Worm (Caenorhabditis elegans) whole organism, L1 larva: ENCODE data around the gene srr-4.

Experiments used
- C16A3.4 ChIP-seq: fragments of 150-350 bp; optimal IDR thresholded peaks from 2 replicates; lab custom pipeline; 2014; ENCODE audit warnings: missing biosample characterization, missing genetic modification characterization
- C34B4.2 ChIP-seq: sonication (generic microtip); optimal IDR thresholded peaks from 2 replicates; lab custom pipeline; 2017; ENCODE audit warnings: mild to moderate bottlenecking, missing genetic modification characterization, missing compliant biosample characterization
- F16B12.6 ChIP-seq: fragments of 150-350 bp; optimal IDR thresholded peaks from 2 replicates; lab custom pipeline; 2014; ENCODE audit warnings: missing biosample characterization, missing genetic modification characterization
- Y116A8C.19 ChIP-seq: sonication (generic microtip); optimal IDR thresholded peaks from 2 replicates; lab custom pipeline; 2016; ENCODE audit warnings: missing compliant biosample characterization, missing genetic modification characterization, borderline replicate concordance
- aha-1 ChIP-seq: fragments of 150-350 bp; optimal IDR thresholded peaks from 2 replicates; lab custom pipeline; 2014; ENCODE audit warnings: missing biosample characterization, missing genetic modification characterization
- alr-1 ChIP-seq: fragments of 200-800 bp; sonication (Bioruptor generic); optimal IDR thresholded peaks from 2 replicates; lab custom pipeline; 2018; ENCODE audit warnings: borderline replicate concordance, mild to moderate bottlenecking, missing genetic modification characterization, missing compliant biosample characterization
- aly-2 ChIP-seq: fragments of 150-350 bp; optimal IDR thresholded peaks from 2 replicates; lab custom pipeline; 2014; ENCODE audit warnings: missing biosample characterization, missing genetic modification characterization
- ceh-82 ChIP-seq, 3 experiments: fragments of 150-350 bp in 1 of 3; sonication (generic microtip) in 2 of 3; optimal IDR thresholded peaks; 2 replicates each; lab custom pipeline; 2014 to 2017; ENCODE audit warnings: missing biosample characterization in 3 of 3, missing genetic modification characterization in 3 of 3
- ceh-90 ChIP-seq: sonication (generic microtip); optimal IDR thresholded peaks from 2 replicates; lab custom pipeline; 2016; ENCODE audit warnings: missing genetic modification characterization, missing compliant biosample characterization
- ces-1 ChIP-seq: fragments of 150-350 bp; optimal IDR thresholded peaks from 2 replicates; lab custom pipeline; 2014; ENCODE audit warnings: missing biosample characterization, missing genetic modification reagents, missing genetic modification characterization
- dpl-1 ChIP-seq, 3 experiments: fragments of 150-350 bp in 2 of 3; sonication (generic microtip) in 1 of 3; optimal IDR thresholded peaks; 2 replicates each; lab custom pipeline; 2014 to 2017; ENCODE audit warnings: missing biosample characterization in 3 of 3, missing genetic modification characterization in 3 of 3, missing genetic modification reagents in 3 of 3
- dsc-1 ChIP-seq: sonication (generic microtip); optimal IDR thresholded peaks from 2 replicates; lab custom pipeline; 2016; ENCODE audit warnings: mild to moderate bottlenecking, missing genetic modification characterization, missing compliant biosample characterization
- efl-1 ChIP-seq, 4 experiments: fragments of 150-350 bp; optimal IDR thresholded peaks in 3 of 4; peaks in 1 of 4; 1 replicate in 1 of 4; 2 replicates in 3 of 4; lab custom pipeline; 2014; ENCODE audit warnings: missing biosample characterization in 2 of 4, missing genetic modification characterization in 2 of 4, missing genetic modification reagents in 2 of 4
- efl-3 ChIP-seq: fragments of 200-800 bp; sonication (Bioruptor generic); optimal IDR thresholded peaks from 2 replicates; lab custom pipeline; 2018; ENCODE audit warnings: mild to moderate bottlenecking, missing genetic modification characterization, missing compliant biosample characterization
- egl-27 ChIP-seq, 2 experiments: fragments of 150-350 bp in 1 of 2; sonication (generic microtip); optimal IDR thresholded peaks; 3 replicates each; lab custom pipeline; 2017 to 2018; ENCODE audit warnings: missing biosample characterization in 2 of 2, missing genetic modification characterization in 2 of 2, missing genetic modification reagents in 2 of 2
- elt-2 ChIP-seq: sonication (generic microtip); optimal IDR thresholded peaks from 2 replicates; lab custom pipeline; 2016; ENCODE audit warnings: missing genetic modification characterization, mild to moderate bottlenecking, inconsistent platforms, missing compliant biosample characterization, missing genetic modification reagents
- ets-5 ChIP-seq: fragments of 200-800 bp; sonication (Bioruptor generic); IDR thresholded peaks from 2 replicates; pipeline ENCODE4 v1.3.6; 2022; ENCODE audit warnings: missing genetic modification characterization, missing compliant biosample characterization
- fkh-10 ChIP-seq: sonication (generic microtip); optimal IDR thresholded peaks from 2 replicates; lab custom pipeline; 2017; ENCODE audit warnings: missing biosample characterization, missing genetic modification reagents, missing genetic modification characterization
- fkh-4 ChIP-seq: sonication (generic microtip); optimal IDR thresholded peaks from 2 replicates; lab custom pipeline; 2016; ENCODE audit warnings: missing compliant biosample characterization, missing genetic modification characterization, borderline replicate concordance
- fos-1 ChIP-seq: fragments of 150-350 bp; optimal IDR thresholded peaks from 2 replicates; lab custom pipeline; 2014; ENCODE audit warnings: missing biosample characterization, missing genetic modification characterization
- hlh-17 ChIP-seq: fragments of 200-800 bp; sonication (Bioruptor generic); optimal IDR thresholded peaks from 2 replicates; lab custom pipeline; 2018; ENCODE audit warnings: missing genetic modification characterization, mild to moderate bottlenecking, missing compliant biosample characterization, moderate library complexity, borderline replicate concordance
- isw-1 ChIP-seq: fragments of 200-800 bp; sonication (Bioruptor generic); IDR thresholded peaks from 2 replicates; pipeline ENCODE4 v1.3.6; 2022; ENCODE audit warnings: missing genetic modification characterization, missing compliant biosample characterization
- lin-13 ChIP-seq: fragments of 150-350 bp; optimal IDR thresholded peaks from 2 replicates; lab custom pipeline; 2014; ENCODE audit warnings: missing biosample characterization, missing genetic modification reagents, missing genetic modification characterization
- lin-15B ChIP-seq: fragments of 150-350 bp; sonication (generic microtip); optimal IDR thresholded peaks from 3 replicates; lab custom pipeline; 2014; ENCODE audit warnings: missing biosample characterization, missing genetic modification characterization
- lin-35 ChIP-seq, 2 experiments: fragments of 150-350 bp; optimal IDR thresholded peaks; 2 replicates each; lab custom pipeline; 2014; ENCODE audit warnings: missing biosample characterization in 2 of 2, missing genetic modification characterization in 2 of 2, missing genetic modification reagents in 2 of 2
- lin-39 ChIP-seq: fragments of 150-350 bp; optimal IDR thresholded peaks from 2 replicates; lab custom pipeline; 2014; ENCODE audit warnings: missing biosample characterization, missing genetic modification reagents, missing genetic modification characterization
- lir-3 ChIP-seq: sonication (generic microtip); optimal IDR thresholded peaks from 2 replicates; lab custom pipeline; 2016; ENCODE audit warnings: mild to moderate bottlenecking, missing genetic modification characterization, moderate library complexity, missing compliant biosample characterization; ENCODE audit not compliant: poor library complexity
- mdl-1 ChIP-seq, 2 experiments: fragments of 150-350 bp; optimal IDR thresholded peaks; 2 replicates each; lab custom pipeline; 2014 to 2017; ENCODE audit warnings: missing biosample characterization in 2 of 2, missing genetic modification characterization in 2 of 2, inconsistent platforms in 1 of 2
- mef-2 ChIP-seq: fragments of 150-350 bp; optimal IDR thresholded peaks from 2 replicates; lab custom pipeline; 2014; ENCODE audit warnings: missing biosample characterization, missing genetic modification characterization
- nhr-11 ChIP-seq: fragments of 150-350 bp; optimal IDR thresholded peaks from 2 replicates; lab custom pipeline; 2014; ENCODE audit warnings: missing biosample characterization, missing genetic modification characterization
- nhr-12 ChIP-seq: sonication (generic microtip); optimal IDR thresholded peaks from 2 replicates; lab custom pipeline; 2017; ENCODE audit warnings: missing biosample characterization, missing genetic modification characterization
- nhr-19 ChIP-seq: fragments of 200-800 bp; sonication (Bioruptor generic); conservative IDR thresholded peaks from 2 replicates; pipeline ENCODE4 v1.3.6; 2022; ENCODE audit warnings: missing genetic modification characterization, missing compliant biosample characterization
- nhr-20 ChIP-seq: sonication (generic microtip); optimal IDR thresholded peaks from 2 replicates; lab custom pipeline; 2016; ENCODE audit warnings: mild to moderate bottlenecking, missing genetic modification characterization, missing compliant biosample characterization
- nhr-237 ChIP-seq: fragments of 150-350 bp; optimal IDR thresholded peaks from 2 replicates; lab custom pipeline; 2014; ENCODE audit warnings: missing biosample characterization, missing genetic modification characterization
- nhr-28 ChIP-seq: fragments of 150-350 bp; optimal IDR thresholded peaks from 2 replicates; lab custom pipeline; 2014; ENCODE audit warnings: missing biosample characterization, missing genetic modification characterization
- nhr-71 ChIP-seq: sonication (generic microtip); optimal IDR thresholded peaks from 2 replicates; lab custom pipeline; 2016; ENCODE audit warnings: mild to moderate bottlenecking, missing genetic modification characterization, moderate library complexity, missing compliant biosample characterization
- nhr-85 ChIP-seq: sonication (generic microtip); peaks from one replicate; lab custom pipeline; 2016; ENCODE audit warnings: missing genetic modification characterization, inconsistent platforms, missing compliant biosample characterization
- nhr-90 ChIP-seq: sonication (generic microtip); optimal IDR thresholded peaks from 2 replicates; lab custom pipeline; 2016; ENCODE audit warnings: mild to moderate bottlenecking, missing genetic modification characterization, missing compliant biosample characterization; ENCODE audit not compliant: poor library complexity
- pag-3 ChIP-seq: sonication (generic microtip); optimal IDR thresholded peaks from 2 replicates; lab custom pipeline; 2017; ENCODE audit warnings: missing genetic modification characterization, mild to moderate bottlenecking, missing compliant biosample characterization, antibody characterized with exemption, borderline replicate concordance; ENCODE audit not compliant: insufficient read depth
- pax-3 ChIP-seq: fragments of 200-800 bp; sonication (Bioruptor generic); optimal IDR thresholded peaks from 2 replicates; lab custom pipeline; 2018; ENCODE audit warnings: mild to moderate bottlenecking, missing genetic modification characterization, moderate library complexity, missing compliant biosample characterization
- pqm-1 ChIP-seq: sonication (generic microtip); optimal IDR thresholded peaks from 3 replicates; lab custom pipeline; 2017; ENCODE audit warnings: missing biosample characterization, missing genetic modification characterization
- skn-1 ChIP-seq: fragments of 150-350 bp; optimal IDR thresholded peaks from 2 replicates; lab custom pipeline; 2014; ENCODE audit warnings: missing biosample characterization, missing genetic modification characterization
- snu-23 ChIP-seq: sonication (generic microtip); optimal IDR thresholded peaks from 2 replicates; lab custom pipeline; 2016; ENCODE audit warnings: missing genetic modification characterization, missing compliant biosample characterization
- sptf-1 ChIP-seq: fragments of 150-350 bp; optimal IDR thresholded peaks from 2 replicates; lab custom pipeline; 2014; ENCODE audit warnings: missing biosample characterization, missing genetic modification characterization
- tbx-2 ChIP-seq: sonication (generic microtip); optimal IDR thresholded peaks from 2 replicates; lab custom pipeline; 2016; ENCODE audit warnings: missing genetic modification characterization, missing compliant biosample characterization
- tlp-1 ChIP-seq: fragments of 150-350 bp; optimal IDR thresholded peaks from 2 replicates; lab custom pipeline; 2014; ENCODE audit warnings: missing biosample characterization, missing genetic modification characterization
- unc-62 ChIP-seq: fragments of 150-350 bp; optimal IDR thresholded peaks from 2 replicates; lab custom pipeline; 2014; ENCODE audit warnings: missing biosample characterization, missing genetic modification reagents, missing genetic modification characterization
- unc-86 ChIP-seq: sonication (generic microtip); optimal IDR thresholded peaks from 2 replicates; lab custom pipeline; 2016; ENCODE audit warnings: missing genetic modification characterization, missing compliant biosample characterization
- unc-98 ChIP-seq: fragments of 200-800 bp; sonication (Bioruptor generic); IDR thresholded peaks from 2 replicates; pipeline ENCODE4 v1.3.6; 2022; ENCODE audit warnings: missing genetic modification characterization, missing compliant biosample characterization
- xbp-1 ChIP-seq: sonication (generic microtip); optimal IDR thresholded peaks from 2 replicates; lab custom pipeline; 2016; ENCODE audit warnings: missing genetic modification characterization, missing compliant biosample characterization
- zag-1 ChIP-seq: fragments of 150-350 bp; optimal IDR thresholded peaks from 2 replicates; lab custom pipeline; 2014; ENCODE audit warnings: missing biosample characterization, missing genetic modification characterization

Gene srr-4

DNA sequence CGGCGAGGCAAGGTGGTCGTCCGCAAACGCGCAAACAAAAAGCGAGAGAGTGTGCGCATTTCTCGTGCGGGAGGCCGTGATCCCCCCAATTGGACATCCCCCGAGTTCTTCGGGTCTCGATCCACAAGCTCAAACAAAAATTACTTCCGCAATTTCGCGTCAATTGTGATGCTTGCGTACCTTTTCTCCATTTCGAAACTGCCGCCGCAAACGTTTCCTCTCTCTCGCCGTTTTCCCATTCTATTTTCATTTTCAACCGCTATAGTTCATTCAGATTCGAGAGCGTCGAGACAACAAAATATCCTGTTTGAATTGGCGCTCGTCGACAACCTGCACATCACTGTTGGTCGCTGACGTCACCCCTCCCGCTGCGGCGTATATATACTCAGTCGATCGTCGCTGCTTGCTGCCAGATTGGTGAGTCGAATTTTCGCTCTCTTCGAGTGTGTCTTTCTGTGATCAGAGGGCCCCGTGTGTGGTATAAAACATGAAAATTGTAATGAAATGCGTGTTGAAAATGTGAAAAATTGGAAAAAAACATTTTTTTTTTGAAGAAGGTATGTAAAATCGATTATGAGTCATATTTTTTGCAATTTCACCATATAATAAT is 30.4 kb downstream of the srr-4 start, which contains the start of the genes pqn-51 and K11D12.14:
pqn-51 (plus strand) TSS at position 275 of the 610 bp plus-strand sequence.
K11D12.14 (plus strand) TSS at position 304 of the 610 bp plus-strand sequence.
- TF ChIP-seq elt-2 (peak; percentile 71), sptf-1 (tag; lab: Kevin White, UChicago) (no peak), nhr-28 (tag; lab: Kevin White, UChicago) (no peak), xbp-1 (tag; lab: Kevin White, UChicago) (peak; percentile 99), aly-2 (tag; lab: Kevin White, UChicago) (peak; percentile 74), isw-1 (GFP tag; lab: Robert Waterston, UW) (peak; percentile 92), pag-3 (no peak), fkh-4 (tag; lab: Kevin White, UChicago) (peak; percentile 60), lin-39 (peak; percentile 82), pqm-1 (tag; lab: Kevin White, UChicago) (no peak), snu-23 (GFP tag; lab: Kevin White, UChicago) (peak; percentile 97), ets-5 (peak; percentile 96; the same call in 1 of the 2 replicates), C34B4.2 (tag; lab: Kevin White, UChicago) (peak; percentile 51), nhr-11 (peak; percentile 87), aha-1 (tag; lab: Kevin White, UChicago) (no peak), lin-35 (GFP tag; optimal IDR thresholded peaks at IDR 0.05; lab: Kevin White, UChicago) (peak; percentile 95 to 96), nhr-20 (peak; percentile 98), F16B12.6 (peak; percentile 94), nhr-85 (tag; lab: Kevin White, UChicago) (peak; percentile 98), ces-1 (GFP tag; lab: Kevin White, UChicago) (no peak), nhr-71 (peak; percentile 99), ceh-90 (no peak), dsc-1 (tag; lab: Kevin White, UChicago) (peak; percentile 97), zag-1 (tag; lab: Kevin White, UChicago) (no peak), lir-3 (tag; lab: Kevin White, UChicago) (peak; percentile 79), fkh-10 (peak; percentile 90), nhr-19 (GFP tag; lab: Robert Waterston, UW) (peak; percentile 98), nhr-90 (tag; lab: Kevin White, UChicago) (peak; percentile 96), mef-2 (tag; lab: Kevin White, UChicago) (peak; percentile 68), unc-62 (GFP tag; lab: Kevin White, UChicago) (no peak), ceh-82 (tag; optimal IDR thresholded peaks at IDR 0.05; lab: Kevin White, UChicago) (peak; percentile 56 to 89 (median 62)), egl-27 (tag; optimal IDR thresholded peaks at IDR 0.05; lab: Kevin White, UChicago) (peak in 1 of 2 experiments; percentile 74), lin-15B (peak; percentile 81), efl-3 (GFP tag; lab: Kevin White, UChicago) (no peak), alr-1 (tag; lab: Kevin White, UChicago) (no peak), dpl-1 (GFP tag; optimal IDR thresholded peaks at IDR 0.05; lab: Kevin White, UChicago) (peak; percentile 94 to 95 (median 94)), efl-1 (optimal IDR thresholded peaks at IDR 0.05; lab: Kevin White, UChicago) (peak; percentile 82 to 95), efl-1 (GFP tag; optimal IDR thresholded peaks at IDR 0.05 in 1 of 2; lab: Kevin White, UChicago) (peak; percentile 92 to 99), nhr-237 (tag; lab: Kevin White, UChicago) (peak; percentile 75), fos-1 (tag; lab: Kevin White, UChicago) (peak; percentile 90), mdl-1 (tag; optimal IDR thresholded peaks at IDR 0.05; lab: Kevin White, UChicago) (peak in 1 of 2 experiments; percentile 88), tbx-2 (tag; lab: Kevin White, UChicago) (peak; percentile 98), unc-86 (tag; lab: Kevin White, UChicago) (peak; percentile 92), skn-1 (peak; percentile 84), tlp-1 (tag; lab: Kevin White, UChicago) (no peak), pax-3 (tag; lab: Kevin White, UChicago) (peak; percentile 91), unc-98 (GFP tag; lab: Robert Waterston, UW) (peak; percentile 84), hlh-17 (no peak), nhr-12 (tag; lab: Kevin White, UChicago) (peak; percentile 8), lin-13 (GFP tag; lab: Kevin White, UChicago) (peak; percentile 91), C16A3.4 (tag; lab: Kevin White, UChicago) (peak; percentile 91), Y116A8C.19 (no peak)
